Worm (Caenorhabditis elegans) whole organism, L4/young adult: ENCODE data around the gene gnrr-6.

Experiments used
- W03F9.2 ChIP-seq: fragments of 150-350 bp; optimal IDR thresholded peaks from 2 replicates; lab custom pipeline; 2014; ENCODE audit warnings: missing biosample characterization, missing genetic modification characterization
- dao-5 ChIP-seq: sonication (generic microtip); optimal IDR thresholded peaks from 2 replicates; lab custom pipeline; 2016; ENCODE audit warnings: missing genotype, missing genetic modification characterization, moderate library complexity, missing compliant biosample characterization
- him-1 ChIP-seq: sonication (generic microtip); optimal IDR thresholded peaks from 2 replicates; lab custom pipeline; 2016; ENCODE audit warnings: missing genotype, missing genetic modification reagents, missing genetic modification characterization, missing compliant biosample characterization

gnrr-6 gene

DNA sequence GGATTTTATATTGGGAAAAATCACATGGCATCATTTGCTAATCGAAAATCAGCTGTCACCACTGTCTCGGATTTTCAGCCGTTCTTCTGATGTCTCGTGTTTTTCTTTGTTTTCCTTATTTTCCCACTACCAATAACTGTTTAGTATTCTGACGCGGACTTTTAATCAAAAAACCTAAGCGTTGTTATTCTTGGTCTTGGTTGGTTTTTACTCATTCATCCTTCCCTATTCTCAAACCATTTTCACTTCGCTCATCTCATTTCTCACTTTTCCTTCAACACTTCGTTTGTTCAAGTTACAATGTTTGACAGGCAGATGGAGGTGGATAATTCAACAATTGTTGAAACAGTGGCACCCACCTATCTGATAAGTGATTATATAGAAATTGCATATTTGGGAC, at the start of gene gnrr-6:
Gene gnrr-6 (plus strand): TSS at position 301 of the 400 bp plus-strand sequence.
- TF ChIP-seq dao-5 (tag; lab: Kevin White, UChicago), result no peak
- TF ChIP-seq W03F9.2 (tag; lab: Kevin White, UChicago), result no peak
- no peak for TF ChIP-seq him-1 (tag; lab: Kevin White, UChicago)

DNA sequence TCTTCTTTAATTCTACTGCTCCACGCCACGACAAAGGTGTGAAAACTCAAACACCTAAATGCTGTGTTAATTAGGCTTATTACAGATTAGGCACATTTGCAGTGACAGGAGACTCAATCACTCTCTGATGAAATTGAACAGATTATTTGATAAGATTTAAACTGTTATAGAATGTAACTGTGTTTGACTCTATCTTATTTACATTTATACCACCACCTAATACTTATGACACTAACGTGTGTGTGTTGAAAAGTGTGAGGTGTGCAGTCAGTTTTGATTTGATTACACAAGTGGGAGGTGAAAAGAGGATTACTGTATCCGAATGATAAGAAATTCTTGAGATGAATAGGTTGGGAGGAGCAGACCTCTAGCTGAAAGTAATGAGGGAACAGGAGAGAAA, 46.4 kb upstream of the gnrr-6 start:
- TF ChIP-seq him-1 (tag; lab: Kevin White, UChicago) (no peak), W03F9.2 (tag; lab: Kevin White, UChicago) (no peak), dao-5 (tag; lab: Kevin White, UChicago) (no peak)

ce11 chrX:11134750-11135394, 43.8 kb upstream of the gnrr-6 start:
- no peak for TF ChIP-seq W03F9.2 (tag; lab: Kevin White, UChicago)
- TF ChIP-seq dao-5 (tag; lab: Kevin White, UChicago), result no peak
- TF ChIP-seq him-1 (tag; lab: Kevin White, UChicago), result no peak

- TF ChIP-seq him-1 (tag; lab: Kevin White, UChicago), result no peak
- TF ChIP-seq dao-5 (tag; lab: Kevin White, UChicago), result no peak
- TF ChIP-seq W03F9.2 (tag; lab: Kevin White, UChicago), result no peak
These were observed 41.7 kb upstream of the gnrr-6 start for ce11 chrX:11136988-11137387.

DNA sequence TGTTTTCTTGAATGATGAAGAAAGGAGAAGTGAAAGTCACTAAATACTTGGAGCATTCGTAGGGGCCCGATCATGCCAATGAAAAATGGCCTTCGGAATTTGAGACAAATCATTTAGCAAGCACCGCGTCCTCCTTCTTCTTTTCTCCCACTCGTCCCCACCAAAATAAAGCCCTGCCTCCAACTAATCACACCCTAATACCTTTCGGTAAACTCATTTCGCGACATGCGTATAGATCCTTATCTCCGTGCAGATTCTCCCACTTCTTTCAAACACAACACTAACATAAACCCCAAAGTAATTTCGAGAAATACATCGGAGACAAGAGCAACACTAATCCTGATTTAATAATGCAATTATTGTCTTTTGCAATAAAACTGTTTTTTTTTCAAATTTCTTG, 41.1 kb upstream of the gnrr-6 start:
- TF ChIP-seq W03F9.2 (tag; lab: Kevin White, UChicago), result no peak
- no peak for TF ChIP-seq dao-5 (tag; lab: Kevin White, UChicago)
- TF ChIP-seq him-1 (tag; lab: Kevin White, UChicago), result no peak

DNA sequence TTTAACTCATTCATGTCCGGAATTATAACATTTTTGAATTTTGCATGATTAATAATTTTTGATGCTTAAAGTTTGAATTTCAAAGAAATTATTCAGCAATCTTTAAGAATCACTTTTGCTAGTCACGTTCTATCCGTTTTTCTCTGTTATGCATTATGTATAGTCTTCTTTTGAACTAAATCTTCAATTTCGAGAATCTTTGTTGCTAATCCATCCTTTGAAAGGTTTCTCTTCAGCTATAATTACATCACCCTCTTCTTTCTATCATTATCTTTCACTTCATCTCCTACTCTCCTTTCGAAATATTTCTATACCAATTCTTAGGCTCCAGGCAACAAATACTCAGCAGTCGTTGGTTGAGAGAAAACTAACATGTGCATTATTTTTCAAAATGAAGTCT, 27.2 kb upstream of the gnrr-6 start:
- TF ChIP-seq W03F9.2 (tag; lab: Kevin White, UChicago), result no peak
- no peak for TF ChIP-seq dao-5 (tag; lab: Kevin White, UChicago)
- no peak for TF ChIP-seq him-1 (tag; lab: Kevin White, UChicago)

DNA sequence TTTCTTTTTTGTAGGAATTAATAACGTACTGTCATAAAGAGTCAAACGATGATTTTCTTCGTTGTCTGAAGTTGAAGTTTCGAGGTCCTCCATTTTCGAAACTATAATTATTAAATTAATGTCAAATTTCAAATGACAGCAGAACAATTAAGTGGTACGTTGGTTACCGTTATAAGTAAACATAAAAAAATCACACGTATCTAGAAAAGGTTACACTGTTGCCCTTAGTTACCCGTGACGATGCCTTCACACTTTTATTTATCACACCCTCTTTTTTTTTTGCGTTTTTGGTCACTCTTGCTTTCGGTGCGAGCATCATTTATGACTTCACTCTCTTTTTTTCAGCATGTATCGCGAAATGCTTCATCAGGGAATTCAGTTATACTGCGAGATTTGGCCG, 26.0 kb upstream of the gnrr-6 start, which contains the start of the genes C05C9.3 and C05C9.2:
Gene C05C9.3 (minus strand): TSS at position 101 of the 400 bp plus-strand sequence.
Gene C05C9.2 (plus strand): TSS at position 346 of the 400 bp plus-strand sequence.
- TF ChIP-seq W03F9.2 (tag; lab: Kevin White, UChicago) (no peak), dao-5 (tag; lab: Kevin White, UChicago) (no peak), him-1 (tag; lab: Kevin White, UChicago) (no peak)

ce11 chrX:11160537-11160936, 18.2 kb upstream of the gnrr-6 start, which contains the start of gene C05C9.1:
Gene C05C9.1 (plus strand): TSS chrX:11160837.
- TF ChIP-seq him-1 (tag; lab: Kevin White, UChicago) (no peak), dao-5 (tag; lab: Kevin White, UChicago) (no peak), W03F9.2 (tag; lab: Kevin White, UChicago) (no peak)

DNA sequence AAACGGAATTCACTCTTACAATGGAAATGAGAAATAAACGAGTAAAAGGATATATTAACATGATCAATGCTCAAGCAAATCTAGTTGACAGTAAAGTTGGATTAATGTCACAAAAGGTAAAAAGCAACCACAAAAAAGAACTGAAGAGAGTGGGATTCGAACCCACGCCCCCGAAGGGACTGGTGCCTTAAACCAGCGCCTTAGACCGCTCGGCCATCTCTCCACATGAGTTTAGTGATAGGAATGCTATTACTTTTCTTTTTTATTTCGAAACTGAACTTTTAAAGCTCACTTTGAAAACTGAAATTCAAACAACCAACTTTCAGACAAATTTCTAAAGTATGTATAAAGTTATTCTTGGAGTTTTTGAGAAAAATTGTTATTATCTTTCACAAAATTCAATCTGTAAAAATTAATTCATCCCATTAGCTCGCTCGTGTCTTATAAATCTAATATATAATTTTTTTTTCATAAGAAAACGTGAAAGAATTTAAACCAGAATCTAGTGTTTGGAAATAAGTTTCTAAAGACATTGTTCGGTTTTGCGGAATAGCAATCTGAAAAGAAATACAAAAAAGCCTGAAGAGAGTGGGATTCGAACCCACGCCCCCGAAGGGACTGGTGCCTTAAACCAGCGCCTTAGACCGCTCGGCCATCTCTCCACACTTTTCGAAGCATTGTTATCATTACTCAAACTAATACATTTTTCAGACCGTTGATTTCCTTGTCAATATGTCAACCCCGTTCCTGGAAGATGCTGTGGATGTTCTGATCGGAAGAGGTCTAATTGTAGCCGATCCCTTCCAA, 15.7 kb upstream of the gnrr-6 start:
- TF ChIP-seq W03F9.2 (tag; lab: Kevin White, UChicago) (no peak), dao-5 (tag; lab: Kevin White, UChicago) (no peak), him-1 (tag; lab: Kevin White, UChicago) (no peak)

DNA sequence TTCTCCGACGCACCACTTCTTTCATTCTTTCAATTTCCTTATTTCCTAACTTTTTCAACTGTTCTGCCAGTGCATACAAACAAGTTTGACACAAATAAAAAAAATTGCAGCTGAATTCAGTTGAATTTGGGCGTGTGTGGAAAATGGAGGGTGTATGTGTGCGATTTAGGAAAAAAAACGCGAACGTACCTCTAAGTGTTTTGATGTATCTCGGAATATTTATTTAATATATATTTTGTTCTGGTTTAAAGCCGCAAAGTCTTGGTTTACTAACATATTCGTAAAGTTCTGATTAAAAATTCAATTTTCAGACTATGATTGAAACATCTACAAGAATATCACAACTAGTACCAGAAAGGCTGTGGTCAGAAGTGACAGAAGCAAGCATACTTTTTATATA, 6.8 kb downstream of the gnrr-6 start, which contains the start of gene gnrr-7:
Gene gnrr-7 (plus strand): TSS at position 301 of the 400 bp plus-strand sequence.
- no peak for TF ChIP-seq him-1 (tag; lab: Kevin White, UChicago)
- TF ChIP-seq dao-5 (tag; lab: Kevin White, UChicago), result no peak
- TF ChIP-seq W03F9.2 (tag; lab: Kevin White, UChicago), result no peak

- TF ChIP-seq dao-5 (tag; lab: Kevin White, UChicago) (no peak), W03F9.2 (tag; lab: Kevin White, UChicago) (no peak), him-1 (tag; lab: Kevin White, UChicago) (no peak)
These were observed 10.8 kb downstream of the gnrr-6 start, which contains the start of gene F13D2.1 for ce11 chrX:11189515-11189914. Gene F13D2.1 (minus strand): TSS chrX:11189615.

DNA sequence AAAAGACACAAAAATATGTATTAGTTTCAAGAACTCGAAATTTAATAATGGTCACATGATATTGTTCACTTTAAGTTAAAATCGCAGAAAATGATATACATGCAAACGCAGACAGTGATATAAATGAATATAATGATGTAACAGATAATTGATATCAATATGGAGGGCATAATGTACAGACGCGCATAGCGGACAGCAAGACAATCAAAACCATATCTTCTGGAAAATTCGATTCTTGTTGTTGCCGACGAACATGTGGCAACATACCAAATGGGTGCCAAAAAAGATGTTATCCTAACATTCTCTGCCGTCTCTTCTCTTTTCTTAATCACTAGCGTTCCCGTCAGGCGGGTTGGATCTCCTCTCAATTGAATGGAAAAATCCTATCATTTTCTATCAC, 11.7 kb downstream of the gnrr-6 start:
- TF ChIP-seq W03F9.2 (tag; lab: Kevin White, UChicago) (no peak), dao-5 (tag; lab: Kevin White, UChicago) (no peak), him-1 (tag; lab: Kevin White, UChicago) (no peak)

DNA sequence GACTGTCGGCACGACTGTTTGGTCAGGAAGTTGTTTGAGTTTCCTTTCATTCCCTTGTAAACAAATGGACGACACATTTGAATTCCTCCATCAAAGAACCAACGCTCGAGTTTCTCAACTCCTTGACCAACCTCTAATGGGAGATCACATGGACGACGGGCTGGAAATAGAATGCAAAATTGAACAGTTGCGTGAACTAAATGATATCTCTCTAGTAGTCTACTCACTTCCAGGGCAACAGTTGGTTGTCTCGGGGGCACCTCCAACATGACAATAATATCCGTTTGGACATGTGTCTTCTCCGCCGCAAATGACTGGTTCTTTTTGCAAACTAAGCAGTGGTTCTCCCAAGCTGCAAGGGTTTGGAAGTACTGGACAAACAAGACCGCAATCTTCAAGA, 15.0 kb downstream of the gnrr-6 start:
- TF ChIP-seq him-1 (tag; lab: Kevin White, UChicago) (no peak), W03F9.2 (tag; lab: Kevin White, UChicago) (no peak), dao-5 (tag; lab: Kevin White, UChicago) (no peak)
